Worm (Caenorhabditis elegans) whole organism, L4 larva: ENCODE measurements around the gene T21C9.11.

Experiments used
- F49E8.2 ChIP-seq: sonication (generic microtip); optimal IDR thresholded peaks from 2 replicates; lab custom pipeline; 2016; ENCODE audit warnings: missing compliant biosample characterization, mild to moderate bottlenecking, missing genetic modification characterization, borderline replicate concordance
- daf-8 ChIP-seq: fragments of 200-800 bp; sonication (Bioruptor generic); IDR thresholded peaks from 2 replicates; pipeline ENCODE4 v1.3.6; 2022; ENCODE audit warnings: missing genetic modification characterization, missing compliant biosample characterization
- nhr-10 ChIP-seq: fragments of 150-350 bp; optimal IDR thresholded peaks from 2 replicates; lab custom pipeline; 2014; ENCODE audit warnings: missing biosample characterization, missing genetic modification characterization
- nhr-11 ChIP-seq: fragments of 150-350 bp; optimal IDR thresholded peaks from 2 replicates; lab custom pipeline; 2014; ENCODE audit warnings: missing biosample characterization, missing genetic modification characterization
- unc-39 ChIP-seq: sonication (generic microtip); optimal IDR thresholded peaks from 2 replicates; lab custom pipeline; 2017; ENCODE audit warnings: missing biosample characterization, missing genetic modification characterization
- zip-2 ChIP-seq: fragments of 150-350 bp; optimal IDR thresholded peaks from 2 replicates; lab custom pipeline; 2014; ENCODE audit warnings: missing biosample characterization, missing genetic modification characterization

- TF ChIP-seq nhr-10, result no peak
- TF ChIP-seq F49E8.2 (tag; lab: Kevin White, UChicago), result no peak
- TF ChIP-seq nhr-11, result no peak
- TF ChIP-seq daf-8 (GFP tag; lab: Robert Waterston, UW), result no peak
- no peak for TF ChIP-seq unc-39 (tag; lab: Kevin White, UChicago)
- no peak for TF ChIP-seq zip-2 (tag; lab: Kevin White, UChicago)
Observed at ce11 chrV:10597234-10597633, 2.5 kb upstream of the T21C9.11 start, which contains the start of gene T21C9.13.
